Fruit fly (Drosophila melanogaster) whole organism, embryonic: ENCODE measurements around the gene tho2.

ENCODE experiments used
- Atf6 ChIP-seq: fragments of 200-800 bp; sonication (Bioruptor generic); IDR thresholded peaks from 2 replicates; pipeline ENCODE4 v1.3.6; 2022; ENCODE audit warnings: missing biosample characterization, missing genetic modification characterization
- B-H2 ChIP-seq: fragments of 200-800 bp; sonication (Bioruptor generic); optimal IDR thresholded peaks from 2 replicates; lab custom pipeline; 2018; ENCODE audit warnings: missing biosample characterization, mild to moderate bottlenecking, missing genetic modification characterization
- CG10366 ChIP-seq: fragments of 200-800 bp; sonication (Bioruptor generic); IDR thresholded peaks from 2 replicates; pipeline ENCODE4 v1.3.6; 2022; ENCODE audit warnings: missing biosample characterization, missing genetic modification characterization
- CG10979 ChIP-seq: fragments of 200-800 bp; sonication (Bioruptor generic); optimal IDR thresholded peaks from 2 replicates; lab custom pipeline; 2018; ENCODE audit warnings: missing biosample characterization, mild to moderate bottlenecking, missing genetic modification characterization, moderate library complexity
- CG11247 ChIP-seq: fragments of 200-800 bp; sonication (Bioruptor generic); IDR thresholded peaks from 2 replicates; pipeline ENCODE4 v1.3.6; 2022; ENCODE audit warnings: missing biosample characterization, missing genetic modification characterization
- CG12155 ChIP-seq: fragments of 200-800 bp; sonication (Bioruptor generic); optimal IDR thresholded peaks from 3 replicates; lab custom pipeline; 2016; ENCODE audit warnings: missing biosample characterization, missing genetic modification characterization
- CG12744 ChIP-seq: fragments of 200-800 bp; sonication (Bioruptor generic); optimal IDR thresholded peaks from 2 replicates; lab custom pipeline; 2016; ENCODE audit warnings: missing biosample characterization, missing genetic modification characterization
- CG15269 ChIP-seq: fragments of 200-800 bp; sonication (Bioruptor generic); optimal IDR thresholded peaks from 2 replicates; lab custom pipeline; 2018; ENCODE audit warnings: missing biosample characterization, mild to moderate bottlenecking, missing genetic modification characterization, moderate library complexity
- CG1529 ChIP-seq: fragments of 200-800 bp; sonication (Bioruptor generic); optimal IDR thresholded peaks from 3 replicates; lab custom pipeline; 2018; ENCODE audit warnings: missing biosample characterization, missing genetic modification characterization
- CG15696 ChIP-seq: fragments of 200-800 bp; sonication (Bioruptor generic); optimal IDR thresholded peaks from 2 replicates; lab custom pipeline; 2019; ENCODE audit warnings: missing biosample characterization, mild to moderate bottlenecking, missing genetic modification characterization, moderate library complexity
- CG16813 ChIP-seq: fragments of 200-800 bp; sonication (Bioruptor generic); IDR thresholded peaks from 3 replicates; pipeline ENCODE4 v1.3.6; 2022; ENCODE audit warnings: missing biosample characterization, missing genetic modification characterization; ENCODE audit not compliant: partially characterized antibody
- CG1832 ChIP-seq: fragments of 200-800 bp; sonication (Bioruptor generic); optimal IDR thresholded peaks from 2 replicates; lab custom pipeline; 2017; ENCODE audit warnings: missing biosample characterization, mild to moderate bottlenecking, missing genetic modification characterization, inconsistent platforms
- CG2199 ChIP-seq: fragments of 200-800 bp; sonication (Bioruptor generic); IDR thresholded peaks from 3 replicates; pipeline ENCODE4 v1.3.6; 2022; ENCODE audit warnings: missing biosample characterization, missing genetic modification characterization
- CG2875 ChIP-seq: fragments of 200-800 bp; sonication (Bioruptor generic); optimal IDR thresholded peaks from 2 replicates; lab custom pipeline; 2017; ENCODE audit warnings: missing biosample characterization, mild to moderate bottlenecking, missing genetic modification characterization, missing genetic modification reagents
- CG30020 ChIP-seq: fragments of 200-800 bp; optimal IDR thresholded peaks from 2 replicates; lab custom pipeline; 2019; ENCODE audit warnings: missing biosample characterization, mild to moderate bottlenecking, missing genetic modification characterization, moderate library complexity
- CG31388 ChIP-seq: fragments of 200-800 bp; sonication (Bioruptor generic); optimal IDR thresholded peaks from 2 replicates; lab custom pipeline; 2016; ENCODE audit warnings: missing biosample characterization, missing genetic modification characterization
- CG33557 ChIP-seq: fragments of 200-800 bp; sonication (Bioruptor generic); optimal IDR thresholded peaks from 2 replicates; lab custom pipeline; 2019; ENCODE audit warnings: missing biosample characterization, mild to moderate bottlenecking, missing genetic modification characterization, moderate library complexity
- CG34376 ChIP-seq: fragments of 200-800 bp; sonication (Bioruptor generic); optimal IDR thresholded peaks from 2 replicates; lab custom pipeline; 2018; ENCODE audit warnings: missing biosample characterization, mild to moderate bottlenecking, missing genetic modification characterization
- CG34422 ChIP-seq: fragments of 200-800 bp; sonication (Bioruptor generic); IDR thresholded peaks from 3 replicates; pipeline ENCODE4 v1.3.6; 2022; ENCODE audit warnings: missing biosample characterization, missing genetic modification characterization
- CG3726 ChIP-seq: fragments of 200-800 bp; sonication (Bioruptor generic); IDR thresholded peaks from 3 replicates; pipeline ENCODE4, ENCODE4 v1.3.6; 2022; ENCODE audit warnings: missing biosample characterization, missing genetic modification characterization
- CG6254 ChIP-seq: fragments of 200-800 bp; sonication (Bioruptor generic); optimal IDR thresholded peaks from 3 replicates; lab custom pipeline; 2017; ENCODE audit warnings: mild to moderate bottlenecking, missing biosample characterization, missing genetic modification reagents, missing genetic modification characterization
- CG6689 ChIP-seq: fragments of 200-800 bp; sonication (Bioruptor generic); IDR thresholded peaks from 2 replicates; pipeline ENCODE4 v1.3.6; 2022; ENCODE audit warnings: missing biosample characterization, missing genetic modification characterization
- CG6854 ChIP-seq: fragments of 200-800 bp; sonication (Bioruptor generic); optimal IDR thresholded peaks from 3 replicates; lab custom pipeline; 2017; ENCODE audit warnings: missing biosample characterization, mild to moderate bottlenecking, missing genetic modification characterization
- CG8388 ChIP-seq: fragments of 200-800 bp; sonication (Bioruptor generic); optimal IDR thresholded peaks from 2 replicates; lab custom pipeline; 2019; ENCODE audit warnings: missing biosample characterization, mild to moderate bottlenecking, missing genetic modification characterization, moderate library complexity
- CTCF ChIP-seq: fragments of 200-800 bp; sonication (Bioruptor generic); optimal IDR thresholded peaks from 2 replicates; lab custom pipeline; 2017; ENCODE audit warnings: missing biosample characterization, mild to moderate bottlenecking, missing genetic modification characterization, moderate library complexity
- Camta ChIP-seq: fragments of 200-800 bp; sonication (Bioruptor generic); optimal IDR thresholded peaks from 2 replicates; lab custom pipeline; 2016; ENCODE audit warnings: missing biosample characterization, missing genetic modification characterization
- CkIIα-i1 ChIP-seq: fragments of 200-800 bp; sonication (Bioruptor generic); IDR thresholded peaks from 2 replicates; pipeline ENCODE4 v1.3.6; 2022; ENCODE audit warnings: missing biosample characterization, missing genetic modification characterization
- D ChIP-seq, 2 experiments: fragments of 200-800 bp in 1 of 2; fragments of >200 bp in 1 of 2; sonication (Bioruptor generic) in 1 of 2; optimal IDR thresholded peaks; 2 replicates in 1 of 2; 3 replicates in 1 of 2; lab custom pipeline; 2017; ENCODE audit warnings: mild to moderate bottlenecking in 1 of 2, missing biosample characterization in 1 of 2, missing genetic modification characterization in 1 of 2, missing genetic modification reagents in 1 of 2
- D19B ChIP-seq: fragments of 200-800 bp; sonication (Bioruptor generic); optimal IDR thresholded peaks from 2 replicates; lab custom pipeline; 2017; ENCODE audit warnings: missing biosample characterization, mild to moderate bottlenecking, missing genetic modification characterization
- Dll ChIP-seq: fragments of 200-800 bp; sonication (Bioruptor generic); IDR thresholded peaks from 4 replicates; pipeline ENCODE4 v1.3.6; 2022; ENCODE audit warnings: missing biosample characterization, missing genetic modification characterization; ENCODE audit not compliant: partially characterized antibody
- Drgx ChIP-seq: fragments of 200-800 bp; sonication (Bioruptor generic); IDR thresholded peaks from 2 replicates; pipeline ENCODE4 v1.3.6; 2022; ENCODE audit warnings: missing biosample characterization, missing genetic modification characterization
- Mes4 ChIP-seq: fragments of 200-800 bp; sonication (Bioruptor generic); optimal IDR thresholded peaks from 2 replicates; lab custom pipeline; 2016; ENCODE audit warnings: missing biosample characterization, missing genetic modification characterization
- NFAT ChIP-seq: fragments of 200-800 bp; sonication (Bioruptor generic); IDR thresholded peaks from 2 replicates; pipeline ENCODE4 v1.3.6; 2022; ENCODE audit warnings: missing biosample characterization, missing genetic modification characterization
- NfI ChIP-seq: fragments of 200-800 bp; sonication (Bioruptor generic); optimal IDR thresholded peaks from 3 replicates; lab custom pipeline; 2018; ENCODE audit warnings: missing biosample characterization, mild to moderate bottlenecking, missing genetic modification characterization, moderate library complexity
- Rfx ChIP-seq: fragments of 200-800 bp; sonication (Bioruptor generic); IDR thresholded peaks from 2 replicates; pipeline ENCODE4 v1.3.6; 2022; ENCODE audit warnings: missing biosample characterization, missing genetic modification characterization
- Ssrp ChIP-seq: fragments of 200-800 bp; sonication (Bioruptor generic); optimal IDR thresholded peaks from 2 replicates; lab custom pipeline; 2018; ENCODE audit warnings: missing biosample characterization, mild to moderate bottlenecking, missing genetic modification characterization, moderate library complexity
- Stat92E ChIP-seq, 3 experiments: fragments of >200 bp in 2 of 3; fragments of 200-800 bp in 1 of 3; sonication (Bioruptor generic) in 1 of 3; optimal IDR thresholded peaks; 2 replicates each; lab custom pipeline; 2017 to 2019; ENCODE audit warnings: missing biosample characterization in 3 of 3, missing genetic modification characterization in 3 of 3, mild to moderate bottlenecking in 1 of 3, moderate library complexity in 1 of 3
- ash1 ChIP-seq: fragments of 200-800 bp; sonication (Bioruptor generic); optimal IDR thresholded peaks from 2 replicates; lab custom pipeline; 2018; ENCODE audit warnings: missing biosample characterization, mild to moderate bottlenecking, missing genetic modification characterization
- chm ChIP-seq: fragments of 200-800 bp; sonication (Bioruptor generic); IDR thresholded peaks from 2 replicates; pipeline ENCODE4 v1.3.6; 2022; ENCODE audit warnings: missing biosample characterization, missing genetic modification characterization
- corto ChIP-seq: fragments of 200-800 bp; sonication (Bioruptor generic); optimal IDR thresholded peaks from 2 replicates; lab custom pipeline; 2016; ENCODE audit warnings: missing biosample characterization, mild to moderate bottlenecking, missing genetic modification characterization, moderate library complexity
- fu2 ChIP-seq: fragments of 200-800 bp; sonication (Bioruptor generic); optimal IDR thresholded peaks from 2 replicates; lab custom pipeline; 2016; ENCODE audit warnings: missing biosample characterization, missing genetic modification characterization
- gcm2 ChIP-seq: fragments of 200-800 bp; sonication (Bioruptor generic); optimal IDR thresholded peaks from 2 replicates; lab custom pipeline; 2016; ENCODE audit warnings: missing biosample characterization, missing genetic modification characterization
- gem ChIP-seq: fragments of 200-800 bp; sonication (Bioruptor generic); optimal IDR thresholded peaks from 2 replicates; lab custom pipeline; 2019; ENCODE audit warnings: missing biosample characterization, mild to moderate bottlenecking, missing genetic modification characterization, moderate library complexity
- gsb-n ChIP-seq: fragments of 200-800 bp; sonication (Bioruptor generic); optimal IDR thresholded peaks from 3 replicates; lab custom pipeline; 2018; ENCODE audit warnings: missing biosample characterization, mild to moderate bottlenecking, missing genetic modification characterization
- ham ChIP-seq: fragments of 200-800 bp; sonication (Bioruptor generic); IDR thresholded peaks from 2 replicates; pipeline ENCODE4 v1.3.6; 2022; ENCODE audit warnings: missing biosample characterization, missing genetic modification characterization
- mam ChIP-seq: fragments of 200-800 bp; sonication (Bioruptor generic); optimal IDR thresholded peaks from 3 replicates; lab custom pipeline; 2016; ENCODE audit warnings: missing biosample characterization, missing genetic modification characterization
- pho ChIP-seq: fragments of 200-800 bp; sonication (Bioruptor generic); optimal IDR thresholded peaks from 2 replicates; lab custom pipeline; 2016; ENCODE audit warnings: missing biosample characterization, missing genetic modification characterization
- pita ChIP-seq: fragments of 200-800 bp; sonication (Bioruptor generic); optimal IDR thresholded peaks from 2 replicates; lab custom pipeline; 2017; ENCODE audit warnings: missing biosample characterization, mild to moderate bottlenecking, missing genetic modification characterization
- sima ChIP-seq: fragments of 200-800 bp; sonication (Bioruptor generic); optimal IDR thresholded peaks from 2 replicates; lab custom pipeline; 2016; ENCODE audit warnings: missing biosample characterization, missing genetic modification characterization
- trh ChIP-seq: fragments of 200-800 bp; sonication (Bioruptor generic); optimal IDR thresholded peaks from 2 replicates; lab custom pipeline; 2016; ENCODE audit warnings: missing biosample characterization, missing genetic modification characterization
- tx ChIP-seq: fragments of 200-800 bp; sonication (Bioruptor generic); optimal IDR thresholded peaks from 2 replicates; lab custom pipeline; 2016; ENCODE audit warnings: missing biosample characterization, missing genetic modification characterization

The tho2 gene

DNA sequence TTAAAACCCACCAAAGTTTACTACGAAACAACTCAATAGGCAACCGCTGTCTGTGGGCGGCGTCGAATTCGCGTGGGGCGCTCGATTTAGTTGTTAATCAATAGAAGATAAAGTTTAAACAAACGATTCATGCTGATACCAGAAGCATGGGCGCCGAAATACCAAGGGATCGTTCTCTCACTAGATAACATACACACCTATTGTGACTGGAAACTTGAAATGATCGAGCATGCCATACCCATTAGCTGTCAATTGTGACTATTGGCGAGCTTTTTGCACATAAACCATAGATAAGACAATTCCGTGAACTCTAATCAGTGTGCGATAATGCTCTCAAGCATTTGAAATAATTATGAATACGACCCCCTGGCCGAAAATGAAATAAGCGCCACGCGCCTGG is 34.4 kb upstream of the tho2 start (continued):
- TF ChIP-seq B-H2 (GFP tag; lab: Kevin White, UChicago): no peak
- 0 out of 3 replicates have a peak, but pooled peaks have one; percentile 50 for TF ChIP-seq CG2199 (GFP tag; lab: Robert Waterston, UW)
- TF ChIP-seq CG10979 (tag; lab: Kevin White, UChicago): peak; percentile 13
- TF ChIP-seq Camta (GFP tag; lab: Kevin White, UChicago): peak; percentile 45
- peak; percentile 13 for TF ChIP-seq CG1529 (GFP tag; lab: Kevin White, UChicago)
- no peak for TF ChIP-seq D (optimal IDR thresholded peaks at IDR 0.05; lab: Kevin White, UChicago)
- no peak for TF ChIP-seq D (GFP tag; optimal IDR thresholded peaks at IDR 0.05; lab: Kevin White, UChicago)
- TF ChIP-seq NFAT (GFP tag; lab: Robert Waterston, UW): peak; percentile 34; the same call in 1 of the 2 replicates
- peak; percentile 79 for TF ChIP-seq fu2
- TF ChIP-seq D19B (GFP tag; lab: Kevin White, UChicago): peak; percentile 97
- peak; percentile 64 for TF ChIP-seq Ssrp (tag; lab: Kevin White, UChicago)
- peak; percentile 30 for TF ChIP-seq ash1 (GFP tag; lab: Kevin White, UChicago)
- TF ChIP-seq CG16813 (GFP tag; lab: Robert Waterston, UW): no peak
- TF ChIP-seq CG34376 (GFP tag; lab: Kevin White, UChicago): peak; percentile 31
- TF ChIP-seq CG12744 (GFP tag; lab: Kevin White, UChicago): peak; percentile 70
- TF ChIP-seq CTCF (GFP tag; lab: Kevin White, UChicago): no peak
- TF ChIP-seq CG15269 (tag; lab: Kevin White, UChicago): peak; percentile 82
- TF ChIP-seq CG30020: no peak
- no peak for TF ChIP-seq Stat92E (GFP tag; optimal IDR thresholded peaks at IDR 0.05; lab: Kevin White, UChicago)
- TF ChIP-seq CG31388: peak; percentile 2
- peak; percentile 87 for TF ChIP-seq gem
- TF ChIP-seq gcm2 (GFP tag; lab: Kevin White, UChicago): peak; percentile 33
- TF ChIP-seq CkIIα-i1: no peak
- peak; percentile 76 for TF ChIP-seq Atf6 (GFP tag; lab: Robert Waterston, UW)
- no peak for TF ChIP-seq CG3726 (GFP tag; lab: Robert Waterston, UW)
- TF ChIP-seq CG6254 (GFP tag; lab: Kevin White, UChicago): peak; percentile 23
- peak; percentile 71 for TF ChIP-seq pho (GFP tag; lab: Kevin White, UChicago)
- peak; percentile 75 for TF ChIP-seq CG12155 (GFP tag; lab: Kevin White, UChicago)
- peak; percentile 79 for TF ChIP-seq tx (GFP tag; lab: Kevin White, UChicago)
- peak; percentile 64 for TF ChIP-seq chm
- no peak for TF ChIP-seq pita (GFP tag; lab: Kevin White, UChicago)
- peak; percentile 63 for TF ChIP-seq CG8388 (GFP tag; lab: Kevin White, UChicago)
- TF ChIP-seq Mes4 (GFP tag; lab: Kevin White, UChicago): peak; percentile 35
- TF ChIP-seq sima (GFP tag; lab: Kevin White, UChicago): peak; percentile 34
- no peak for TF ChIP-seq Dll (GFP tag; lab: Robert Waterston, UW)
- peak; percentile 44 for TF ChIP-seq CG11247 (GFP tag; lab: Robert Waterston, UW)
- TF ChIP-seq Drgx (GFP tag; lab: Robert Waterston, UW): no peak
- peak; percentile 8 for TF ChIP-seq CG2875 (GFP tag; lab: Kevin White, UChicago)
- peak; percentile 55; the same call in 1 of the 3 replicates for TF ChIP-seq CG34422
- TF ChIP-seq ham (GFP tag; lab: Robert Waterston, UW): peak; percentile 69; the same call in 1 of the 2 replicates
- TF ChIP-seq trh: peak; percentile 54
- TF ChIP-seq Rfx (GFP tag; lab: Robert Waterston, UW): peak; percentile 86
- TF ChIP-seq CG15696 (tag; lab: Kevin White, UChicago): peak; percentile 14
- peak; percentile 38 for TF ChIP-seq gsb-n
- no peak for TF ChIP-seq CG33557 (GFP tag; lab: Kevin White, UChicago)
- TF ChIP-seq mam (GFP tag; lab: Kevin White, UChicago): peak; percentile 67
- TF ChIP-seq CG10366 (GFP tag; lab: Robert Waterston, UW): peak; percentile 69
- peak; percentile 58 for TF ChIP-seq CG6689 (GFP tag; lab: Robert Waterston, UW)
- peak; percentile 74 for TF ChIP-seq NfI (GFP tag; lab: Kevin White, UChicago)
- TF ChIP-seq CG1832: no peak
- TF ChIP-seq CG6854 (GFP tag; lab: Kevin White, UChicago): no peak
- TF ChIP-seq corto: no peak
